Worm (Caenorhabditis elegans) whole organism, L4 larva: ENCODE data around the gene C08F1.8.
"Not testable (repeated sequence)": the region's sequence is repeated elsewhere in the genome, so short reads cannot be mapped to it uniquely, and the experiment has no call there.

Source experiments
- ceh-32 ChIP-seq: sonication (generic microtip); optimal IDR thresholded peaks from 2 replicates; lab custom pipeline; 2016; ENCODE audit warnings: mild to moderate bottlenecking, missing genetic modification characterization, missing compliant biosample characterization; ENCODE audit not compliant: poor library complexity
- dpl-1 ChIP-seq: fragments of 150-350 bp; optimal IDR thresholded peaks from 2 replicates; lab custom pipeline; 2014; ENCODE audit warnings: missing biosample characterization, missing genetic modification reagents, missing genetic modification characterization
- nhr-10 ChIP-seq: fragments of 150-350 bp; optimal IDR thresholded peaks from 2 replicates; lab custom pipeline; 2014; ENCODE audit warnings: missing biosample characterization, missing genetic modification characterization
- unc-62 ChIP-seq, 3 experiments: fragments of 150-350 bp in 1 of 3; sonication (generic microtip); optimal IDR thresholded peaks in 2 of 3; peaks in 1 of 3; 1 replicate in 1 of 3; 2 replicates in 2 of 3; lab custom pipeline; 2014 to 2017; ENCODE audit warnings: missing biosample characterization in 3 of 3, missing genetic modification characterization in 3 of 3, missing genetic modification reagents in 3 of 3, missing genotype in 1 of 3

- TF ChIP-seq dpl-1 (GFP tag; lab: Kevin White, UChicago); unc-62 (GFP tag; optimal IDR thresholded peaks at IDR 0.05 in 1 of 2; lab: Kevin White, UChicago); unc-62 (tag; optimal IDR thresholded peaks at IDR 0.05; lab: Kevin White, UChicago); nhr-10 (tag; lab: Kevin White, UChicago); ceh-32 (tag; lab: Kevin White, UChicago): not testable (repeated sequence)
These were observed 16.2 kb upstream of the C08F1.8 start, which contains the start of gene math-41 for ce11 chrII:1824329-1824728.
